Fruit fly (Drosophila melanogaster) whole organism, wandering third instar larva: ENCODE measurements around the gene rols.

Experiments used
- Abd-B ChIP-seq: fragments of >200 bp; optimal IDR thresholded peaks from 2 replicates; lab custom pipeline; 2017; ENCODE audit warnings: missing biosample characterization, missing genetic modification characterization
- CG32264 ChIP-seq: fragments of 200-800 bp; sonication (Bioruptor generic); optimal IDR thresholded peaks from 2 replicates; lab custom pipeline; 2016; ENCODE audit warnings: missing biosample characterization, missing genetic modification characterization
- CG9705 ChIP-seq: fragments of 200-800 bp; sonication (Bioruptor generic); optimal IDR thresholded peaks from 2 replicates; lab custom pipeline; 2018; ENCODE audit warnings: missing biosample characterization, mild to moderate bottlenecking, missing genetic modification characterization
- CrebA ChIP-seq: fragments of 200-800 bp; sonication (Bioruptor generic); optimal IDR thresholded peaks from 2 replicates; lab custom pipeline; 2016; ENCODE audit warnings: missing biosample characterization, mild to moderate bottlenecking, missing genetic modification characterization, borderline replicate concordance
- Dfd ChIP-seq: fragments of >200 bp; optimal IDR thresholded peaks from 2 replicates; lab custom pipeline; 2017; ENCODE audit warnings: missing biosample characterization, missing genetic modification characterization
- Dif ChIP-seq: fragments of 200-275, 200-300 bp; sonication (Bioruptor generic); optimal IDR thresholded peaks from 2 replicates; lab custom pipeline; 2018; ENCODE audit warnings: missing biosample characterization, missing genetic modification characterization; ENCODE audit not compliant: partially characterized antibody
- GATAd ChIP-seq: sonication (Bioruptor generic); optimal IDR thresholded peaks from 2 replicates; lab custom pipeline; 2016; ENCODE audit warnings: missing biosample characterization, missing genetic modification characterization
- HLH106 ChIP-seq: fragments of 200-800 bp; optimal IDR thresholded peaks from 3 replicates; lab custom pipeline; 2019; ENCODE audit warnings: missing biosample characterization, mild to moderate bottlenecking, missing genetic modification characterization, moderate library complexity
- Hnf4 ChIP-seq: fragments of 200-800 bp; sonication (Bioruptor generic); optimal IDR thresholded peaks from 2 replicates; lab custom pipeline; 2016; ENCODE audit warnings: missing biosample characterization, mild to moderate bottlenecking, missing genetic modification characterization
- Hr83 ChIP-seq: fragments of 200-300 bp; sonication (Bioruptor generic); optimal IDR thresholded peaks from 2 replicates; lab custom pipeline; 2016; ENCODE audit warnings: missing biosample characterization, mild to moderate bottlenecking, missing genetic modification characterization, moderate library complexity; ENCODE audit not compliant: poor library complexity, severe bottlenecking
- Jra ChIP-seq: sonication (Bioruptor generic); optimal IDR thresholded peaks from 2 replicates; lab custom pipeline; 2016; ENCODE audit warnings: missing biosample characterization, missing genetic modification characterization
- Mio ChIP-seq: sonication (Bioruptor generic); optimal IDR thresholded peaks from 2 replicates; lab custom pipeline; 2016; ENCODE audit warnings: missing biosample characterization, missing genetic modification characterization
- Myc ChIP-seq: fragments of >200 bp; optimal IDR thresholded peaks from 2 replicates; lab custom pipeline; 2017
- N ChIP-seq: fragments of >200 bp; optimal IDR thresholded peaks from 2 replicates; lab custom pipeline; 2018; ENCODE audit warnings: missing biosample characterization, missing external identifiers, missing genetic modification characterization
- OdsH ChIP-seq: fragments of 200-800 bp; sonication (Bioruptor generic); optimal IDR thresholded peaks from 2 replicates; lab custom pipeline; 2016; ENCODE audit warnings: missing biosample characterization, mild to moderate bottlenecking, missing genetic modification characterization
- Rel ChIP-seq, 2 experiments: fragments of 200-800 bp; sonication (Bioruptor generic) in 1 of 2; optimal IDR thresholded peaks; 2 replicates in 1 of 2; 3 replicates in 1 of 2; lab custom pipeline; 2016 to 2019; ENCODE audit warnings: mild to moderate bottlenecking in 2 of 2, missing biosample characterization in 2 of 2, missing genetic modification characterization in 2 of 2, moderate library complexity in 1 of 2
- Sp1 ChIP-seq: fragments of 200-800 bp; sonication (Bioruptor generic); optimal IDR thresholded peaks from 3 replicates; lab custom pipeline; 2019; ENCODE audit warnings: missing biosample characterization, mild to moderate bottlenecking, missing genetic modification characterization, moderate library complexity
- Vsx2 ChIP-seq: fragments of 200-300, 225-300 bp; sonication (Bioruptor generic); optimal IDR thresholded peaks from 2 replicates; lab custom pipeline; 2018; ENCODE audit warnings: missing biosample characterization, missing genetic modification characterization; ENCODE audit not compliant: partially characterized antibody
- br ChIP-seq: fragments of 200-800 bp; sonication (Bioruptor generic); optimal IDR thresholded peaks from 2 replicates; lab custom pipeline; 2016; ENCODE audit warnings: missing biosample characterization, missing genetic modification characterization
- brk ChIP-seq: fragments of 200-800 bp; sonication (Bioruptor generic); optimal IDR thresholded peaks from 2 replicates; lab custom pipeline; 2016; ENCODE audit warnings: missing biosample characterization, mild to moderate bottlenecking, missing genetic modification characterization
- dl ChIP-seq, 2 experiments: fragments of 175-275, 200-275 bp in 1 of 2; fragments of 200-275 bp in 1 of 2; sonication (Bioruptor generic); optimal IDR thresholded peaks; lab custom pipeline; 2018; ENCODE audit warnings: mild to moderate bottlenecking in 2 of 2, missing biosample characterization in 2 of 2, missing genetic modification characterization in 2 of 2, moderate library complexity in 2 of 2; ENCODE audit not compliant: partially characterized antibody in 2 of 2, insufficient read depth in 1 of 2
- dmrt93B ChIP-seq: fragments of 200-800 bp; sonication (Bioruptor generic); optimal IDR thresholded peaks from 2 replicates; lab custom pipeline; 2018; ENCODE audit warnings: missing biosample characterization, mild to moderate bottlenecking, missing genetic modification characterization
- dsf ChIP-seq: sonication (Bioruptor generic); optimal IDR thresholded peaks from 2 replicates; lab custom pipeline; 2016; ENCODE audit warnings: missing biosample characterization, missing genetic modification characterization, borderline replicate concordance
- ey ChIP-seq: fragments of 200-800 bp; sonication (Bioruptor generic); optimal IDR thresholded peaks from 2 replicates; lab custom pipeline; 2016; ENCODE audit warnings: missing biosample characterization, missing genetic modification characterization
- foxo ChIP-seq, 2 experiments: fragments of 200-800 bp; sonication (Bioruptor generic); optimal IDR thresholded peaks; 2 replicates in 1 of 2; 3 replicates in 1 of 2; lab custom pipeline; 2016 to 2017; ENCODE audit warnings: missing biosample characterization in 2 of 2, missing genetic modification characterization in 2 of 2
- fru ChIP-seq: fragments of 200-800 bp; sonication (Bioruptor generic); optimal IDR thresholded peaks from 3 replicates; lab custom pipeline; 2016; ENCODE audit warnings: missing biosample characterization, mild to moderate bottlenecking, missing genetic modification characterization
- h ChIP-seq: fragments of 200-800 bp; sonication (Bioruptor generic); optimal IDR thresholded peaks from 3 replicates; lab custom pipeline; 2016; ENCODE audit warnings: missing biosample characterization, mild to moderate bottlenecking, missing genetic modification characterization
- jim ChIP-seq: fragments of 175-275, 200-325 bp; sonication (Bioruptor generic); optimal IDR thresholded peaks from 2 replicates; lab custom pipeline; 2016; ENCODE audit warnings: missing biosample characterization, mild to moderate bottlenecking, missing genetic modification characterization
- pan ChIP-seq: fragments of >200 bp; optimal IDR thresholded peaks from 2 replicates; lab custom pipeline; 2017
- psq ChIP-seq: fragments of 200-800 bp; sonication (Bioruptor generic); optimal IDR thresholded peaks from 3 replicates; lab custom pipeline; 2017; ENCODE audit warnings: missing biosample characterization, mild to moderate bottlenecking, missing genetic modification characterization, moderate library complexity
- rgr ChIP-seq: fragments of 200-800 bp; sonication (Bioruptor generic); optimal IDR thresholded peaks from 3 replicates; lab custom pipeline; 2016; ENCODE audit warnings: missing biosample characterization, mild to moderate bottlenecking, missing genetic modification characterization
- sage ChIP-seq: fragments of 200-800 bp; sonication (Bioruptor generic); optimal IDR thresholded peaks from 2 replicates; lab custom pipeline; 2016; ENCODE audit warnings: missing biosample characterization, mild to moderate bottlenecking, missing genetic modification characterization
- sv ChIP-seq: fragments of 200-800 bp; sonication (Bioruptor generic); optimal IDR thresholded peaks from 3 replicates; lab custom pipeline; 2016; ENCODE audit warnings: missing biosample characterization, missing genetic modification characterization
- tai ChIP-seq: sonication (Bioruptor generic); optimal IDR thresholded peaks from 2 replicates; lab custom pipeline; 2016; ENCODE audit warnings: missing biosample characterization, missing genetic modification characterization
- usp ChIP-seq: fragments of >200 bp; optimal IDR thresholded peaks from 2 replicates; lab custom pipeline; 2017; ENCODE audit warnings: missing biosample characterization, missing genetic modification characterization
- woc ChIP-seq: sonication (Bioruptor generic); optimal IDR thresholded peaks from 2 replicates; lab custom pipeline; 2016; ENCODE audit warnings: missing biosample characterization, mild to moderate bottlenecking, missing genetic modification characterization

The rols gene

DNA sequence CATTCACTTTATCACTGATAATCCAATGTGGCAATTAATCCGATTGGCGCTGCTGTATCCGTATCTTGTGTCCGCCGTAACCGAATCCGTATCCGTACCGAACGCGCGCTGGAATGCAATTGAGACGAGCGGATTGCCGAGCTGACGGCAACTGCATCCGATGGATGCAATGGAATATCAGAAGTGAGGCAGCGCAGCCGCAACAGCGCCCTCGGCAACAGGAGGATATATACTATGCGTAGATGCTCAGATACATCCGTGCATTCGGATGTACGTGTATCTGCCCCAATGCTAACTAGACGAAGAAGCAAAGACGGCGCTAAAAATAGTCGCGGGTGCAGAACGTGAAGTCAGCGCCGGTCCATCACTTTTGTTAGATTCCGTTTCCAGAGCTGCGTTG is at the start of gene rols:
rols (minus strand) TSS at position 101 of the 400 bp plus-strand sequence.
- no peak for TF ChIP-seq br
- no peak for TF ChIP-seq rgr (GFP tag; lab: Kevin White, UChicago)
- no peak for TF ChIP-seq CG32264
- TF ChIP-seq sage (GFP tag; lab: Kevin White, UChicago), result no peak
- TF ChIP-seq Myc (lab: Kevin White, UChicago), result no peak
- no peak for TF ChIP-seq dsf (GFP tag; lab: Kevin White, UChicago)
- no peak for TF ChIP-seq foxo (GFP tag; optimal IDR thresholded peaks at IDR 0.05; lab: Kevin White, UChicago)
- no peak for TF ChIP-seq Dif

DNA sequence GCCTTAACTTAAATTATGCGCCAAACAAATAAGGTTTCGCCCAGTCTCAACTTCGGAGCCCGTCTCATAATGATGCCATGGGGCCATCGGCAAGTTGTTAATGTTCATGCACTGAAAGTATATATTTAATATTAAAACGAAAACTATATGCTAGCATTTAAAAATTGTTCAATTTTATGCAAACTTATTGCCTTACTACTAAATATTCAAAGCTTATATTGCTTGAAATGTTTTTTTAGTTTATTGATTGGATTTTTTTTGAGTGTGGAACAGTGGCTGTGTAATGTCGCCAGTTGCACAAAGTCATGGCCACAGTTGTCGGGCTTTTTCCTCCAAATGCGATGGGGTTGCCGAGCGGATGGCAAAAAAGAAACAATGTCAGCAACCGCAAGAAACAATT is 49.5 kb upstream of the rols start:
- TF ChIP-seq woc (GFP tag; lab: Kevin White, UChicago) (peak; percentile 75), pan (lab: Kevin White, UChicago) (no peak), fru (peak; percentile 80), sage (GFP tag; lab: Kevin White, UChicago) (peak; percentile 70), dmrt93B (GFP tag; lab: Kevin White, UChicago) (peak; percentile 62), Sp1 (GFP tag; lab: Kevin White, UChicago) (peak; percentile 74), Hnf4 (GFP tag; lab: Kevin White, UChicago) (peak; percentile 79), Dfd (GFP tag; lab: Kevin White, UChicago) (no peak), brk (GFP tag; lab: Kevin White, UChicago) (peak; percentile 71), sv (GFP tag; lab: Kevin White, UChicago) (no peak), Abd-B (GFP tag; lab: Kevin White, UChicago) (no peak), br (peak; percentile 79), rgr (GFP tag; lab: Kevin White, UChicago) (peak; percentile 73), GATAd (GFP tag; lab: Kevin White, UChicago) (no peak), dsf (GFP tag; lab: Kevin White, UChicago) (no peak), jim (GFP tag; lab: Kevin White, UChicago) (no peak), Jra (GFP tag; lab: Kevin White, UChicago) (peak; percentile 37), Mio (GFP tag; lab: Kevin White, UChicago) (no peak), Rel (GFP tag; optimal IDR thresholded peaks at IDR 0.05; lab: Kevin White, UChicago) (no peak), Rel (tag; optimal IDR thresholded peaks at IDR 0.05; lab: Kevin White, UChicago) (no peak), usp (GFP tag; lab: Kevin White, UChicago) (no peak), Hr83 (no peak), dl (GFP tag; optimal IDR thresholded peaks at IDR 0.05; lab: Kevin White, UChicago; ENCODE audit: insufficient read depth in 1 of 2, partially characterized antibody in 2 of 2) (no peak), CG32264 (peak; percentile 15), psq (GFP tag; lab: Kevin White, UChicago) (peak; percentile 50), Vsx2 (GFP tag; lab: Kevin White, UChicago) (no peak), CG9705 (GFP tag; lab: Kevin White, UChicago) (no peak), tai (GFP tag; lab: Kevin White, UChicago) (peak; percentile 67), N (GFP tag; lab: Kevin White, UChicago) (no peak), foxo (GFP tag; optimal IDR thresholded peaks at IDR 0.05; lab: Kevin White, UChicago) (peak in 1 of 2 experiments; percentile 74), HLH106 (tag; lab: Kevin White, UChicago) (peak; percentile 78), ey (GFP tag; lab: Kevin White, UChicago) (peak; percentile 68), Myc (lab: Kevin White, UChicago) (no peak), Dif (no peak), CrebA (no peak), OdsH (GFP tag; lab: Kevin White, UChicago) (peak; percentile 77), h (peak; percentile 82)

DNA sequence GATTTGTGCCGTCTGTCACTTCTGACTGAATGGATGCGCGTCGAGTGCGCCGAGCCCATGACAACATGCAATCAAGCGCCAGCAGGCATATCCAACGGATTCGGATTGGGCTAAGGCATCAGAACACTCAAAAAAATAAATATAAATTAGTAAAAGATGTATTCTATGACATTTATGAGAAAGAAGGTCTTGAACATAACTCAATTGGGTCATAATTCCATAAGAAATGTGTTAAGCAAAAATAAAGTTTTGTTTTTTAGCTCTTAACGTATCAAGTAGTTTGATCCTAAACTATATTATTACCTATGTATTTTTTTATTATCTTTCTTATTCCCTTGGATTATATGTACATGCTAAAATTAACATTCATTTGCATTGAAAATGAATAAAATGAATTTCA is 48.9 kb upstream of the rols start:
- TF ChIP-seq GATAd (GFP tag; lab: Kevin White, UChicago), result no peak
- TF ChIP-seq dl (GFP tag; optimal IDR thresholded peaks at IDR 0.05; lab: Kevin White, UChicago; ENCODE audit: insufficient read depth in 1 of 2, partially characterized antibody in 2 of 2), result no peak
- TF ChIP-seq pan (lab: Kevin White, UChicago), result no peak
- TF ChIP-seq sage (GFP tag; lab: Kevin White, UChicago), result no peak
- no peak for TF ChIP-seq tai (GFP tag; lab: Kevin White, UChicago)
- TF ChIP-seq h, result no peak
- no peak for TF ChIP-seq dmrt93B (GFP tag; lab: Kevin White, UChicago)
- no peak for TF ChIP-seq jim (GFP tag; lab: Kevin White, UChicago)
- TF ChIP-seq brk (GFP tag; lab: Kevin White, UChicago), result no peak
- TF ChIP-seq usp (GFP tag; lab: Kevin White, UChicago), result no peak
- no peak for TF ChIP-seq CG32264
